Worm (Caenorhabditis elegans): ENCODE data around the gene srt-13.
"Not testable (repeated sequence)": the region's sequence is repeated elsewhere in the genome, so short reads cannot be mapped to it uniquely, and the experiment has no call there.

srt-13 gene

DNA sequence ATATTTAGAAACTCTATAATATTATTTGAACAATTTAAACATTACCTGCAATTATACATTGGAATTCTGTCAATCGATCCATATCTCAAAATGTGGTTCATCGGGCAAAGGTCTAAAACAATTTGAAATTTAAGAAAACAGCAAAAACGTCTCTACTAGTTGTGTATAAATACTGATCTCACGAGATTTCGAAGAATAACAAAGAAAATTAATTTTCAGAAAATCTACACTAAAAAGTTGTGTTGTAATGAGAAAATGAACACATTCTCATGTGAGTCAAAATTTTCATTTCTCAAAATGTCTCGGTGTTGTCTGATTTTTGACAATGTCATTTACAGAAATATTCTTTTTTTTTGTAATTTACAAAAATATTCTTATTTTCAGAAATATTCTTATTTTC is 18.3 kb upstream of the srt-13 start, which contains the start of gene srt-36:
TSS of gene srt-36 (minus strand) at position 101 of the 400 bp plus-strand sequence.
- TF ChIP-seq med-1 (GFP tag; optimal IDR thresholded peaks at IDR 0.05; ENCODE audit: insufficient read depth); flt-1 (GFP tag; IDR thresholded peaks at IDR 0.05); ztf-23 (GFP tag; IDR thresholded peaks at IDR 0.05): not testable (repeated sequence)

DNA sequence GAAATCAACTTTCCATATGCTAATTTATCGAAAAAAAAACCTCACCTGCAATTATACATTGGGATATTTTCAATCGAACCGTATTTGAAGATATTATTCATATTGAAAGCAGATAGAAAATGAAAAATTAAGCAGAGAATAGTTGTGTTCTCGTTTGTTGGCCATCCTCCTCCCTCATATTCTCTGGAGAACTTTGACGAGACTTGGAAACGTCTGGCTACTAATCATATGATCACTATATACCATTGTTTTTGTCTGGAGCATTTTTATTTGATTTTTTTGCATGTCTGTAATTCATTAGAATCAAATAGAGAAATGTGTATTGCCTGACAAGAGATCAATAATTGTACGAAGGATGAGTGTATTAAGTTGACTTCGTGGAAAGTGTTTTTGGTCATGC is 14.6 kb upstream of the srt-13 start, which contains the start of gene srt-35:
TSS of gene srt-35 (minus strand) at position 101 of the 400 bp plus-strand sequence.
- no peak for TF ChIP-seq ztf-23 (GFP tag; IDR thresholded peaks at IDR 0.05)
- TF ChIP-seq tab-1 (GFP tag; IDR thresholded peaks at IDR 0.05): no peak
- no peak for TF ChIP-seq cog-1 (tag; optimal IDR thresholded peaks at IDR 0.05)
- no peak for TF ChIP-seq ref-1 (GFP tag; conservative IDR thresholded peaks at IDR 0.05)
- no peak for TF ChIP-seq ztf-29 (GFP tag; IDR thresholded peaks at IDR 0.05)
- no peak for TF ChIP-seq med-1 (GFP tag; optimal IDR thresholded peaks at IDR 0.05; ENCODE audit: insufficient read depth)
- no peak for TF ChIP-seq flt-1 (GFP tag; IDR thresholded peaks at IDR 0.05)
- no peak for TF ChIP-seq T22C8.4 (GFP tag; IDR thresholded peaks at IDR 0.05)
- no peak for TF ChIP-seq klf-2 (GFP tag; conservative IDR thresholded peaks at IDR 0.05)

DNA sequence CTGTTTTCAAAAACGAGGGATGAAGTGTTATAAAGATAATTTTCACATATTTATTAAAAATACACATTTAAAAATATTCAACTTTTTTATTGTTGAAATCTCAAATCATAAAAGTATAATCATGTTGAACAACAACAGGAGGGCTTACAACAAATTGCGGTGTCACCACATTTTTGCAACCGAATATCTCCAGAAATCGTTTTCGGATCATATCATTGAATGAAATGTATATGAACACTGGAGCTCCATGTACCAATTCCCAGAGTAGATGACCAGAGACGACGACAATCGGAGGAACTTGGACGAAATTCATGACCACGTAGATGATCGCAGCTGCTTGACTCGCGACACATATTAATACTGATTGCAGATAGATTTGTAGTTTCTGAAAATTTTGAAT is 11.4 kb upstream of the srt-13 start:
- no peak for TF ChIP-seq med-1 (GFP tag; optimal IDR thresholded peaks at IDR 0.05; ENCODE audit: insufficient read depth)
- no peak for TF ChIP-seq T22C8.4 (GFP tag; IDR thresholded peaks at IDR 0.05)
- no peak for TF ChIP-seq flt-1 (GFP tag; IDR thresholded peaks at IDR 0.05)
- no peak for TF ChIP-seq klf-2 (GFP tag; conservative IDR thresholded peaks at IDR 0.05)
- no peak for TF ChIP-seq ref-1 (GFP tag; conservative IDR thresholded peaks at IDR 0.05)
- no peak for TF ChIP-seq cog-1 (tag; optimal IDR thresholded peaks at IDR 0.05)
- TF ChIP-seq tab-1 (GFP tag; IDR thresholded peaks at IDR 0.05): no peak
- TF ChIP-seq ztf-23 (GFP tag; IDR thresholded peaks at IDR 0.05): no peak
- no peak for TF ChIP-seq ztf-29 (GFP tag; IDR thresholded peaks at IDR 0.05)

DNA sequence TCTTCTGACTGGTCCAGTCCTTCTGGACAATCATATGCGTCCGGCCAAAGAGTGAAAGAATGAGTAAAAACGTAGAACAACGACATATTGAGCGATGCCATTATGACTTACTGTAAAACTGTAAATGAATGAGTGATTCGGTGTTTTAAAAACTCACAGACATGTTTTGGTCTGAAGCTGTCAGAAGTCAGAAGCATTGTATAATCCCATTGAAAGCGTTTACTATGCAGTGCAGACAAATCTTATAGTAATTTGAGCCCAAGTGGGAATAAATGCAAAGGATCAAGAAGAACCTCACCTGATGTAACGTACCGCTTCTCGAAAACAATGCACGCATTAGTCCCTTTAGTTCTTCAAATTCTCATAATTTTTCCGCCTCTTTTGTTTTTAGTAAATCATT is 10.1 kb upstream of the srt-13 start, which contains the start of gene srt-3:
TSS of gene srt-3 (minus strand) at position 101 of the 400 bp plus-strand sequence.
- no peak for TF ChIP-seq med-1 (GFP tag; optimal IDR thresholded peaks at IDR 0.05; ENCODE audit: insufficient read depth)
- TF ChIP-seq tab-1 (GFP tag; IDR thresholded peaks at IDR 0.05): no peak
- no peak for TF ChIP-seq ztf-29 (GFP tag; IDR thresholded peaks at IDR 0.05)

DNA sequence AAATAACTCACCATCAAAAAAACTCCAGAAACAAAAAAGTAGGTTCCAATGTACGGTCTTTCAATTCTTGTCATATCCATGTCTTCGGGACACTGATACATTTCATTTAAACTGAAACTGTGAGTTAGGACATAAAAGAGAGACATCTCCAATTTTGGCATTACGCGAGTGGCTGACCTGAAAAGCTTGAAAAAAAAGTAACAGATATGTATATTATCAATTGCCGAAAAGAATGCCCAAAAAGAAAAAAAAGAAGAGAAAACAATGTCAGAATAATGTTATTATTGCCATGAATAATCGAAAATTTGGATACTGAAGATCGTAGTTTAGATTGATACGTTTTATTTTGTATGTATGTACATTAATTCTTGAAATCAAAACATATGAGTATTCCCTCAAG is 6.5 kb upstream of the srt-13 start, which contains the start of gene srt-14:
TSS of gene srt-14 (minus strand) at position 101 of the 400 bp plus-strand sequence.
- TF ChIP-seq T22C8.4 (GFP tag; IDR thresholded peaks at IDR 0.05) (no peak), ztf-23 (GFP tag; IDR thresholded peaks at IDR 0.05) (no peak), flt-1 (GFP tag; IDR thresholded peaks at IDR 0.05) (no peak), tab-1 (GFP tag; IDR thresholded peaks at IDR 0.05) (no peak), ref-1 (GFP tag; conservative IDR thresholded peaks at IDR 0.05) (no peak), cog-1 (tag; optimal IDR thresholded peaks at IDR 0.05) (no peak), ztf-29 (GFP tag; IDR thresholded peaks at IDR 0.05) (no peak), klf-2 (GFP tag; conservative IDR thresholded peaks at IDR 0.05) (no peak)

DNA sequence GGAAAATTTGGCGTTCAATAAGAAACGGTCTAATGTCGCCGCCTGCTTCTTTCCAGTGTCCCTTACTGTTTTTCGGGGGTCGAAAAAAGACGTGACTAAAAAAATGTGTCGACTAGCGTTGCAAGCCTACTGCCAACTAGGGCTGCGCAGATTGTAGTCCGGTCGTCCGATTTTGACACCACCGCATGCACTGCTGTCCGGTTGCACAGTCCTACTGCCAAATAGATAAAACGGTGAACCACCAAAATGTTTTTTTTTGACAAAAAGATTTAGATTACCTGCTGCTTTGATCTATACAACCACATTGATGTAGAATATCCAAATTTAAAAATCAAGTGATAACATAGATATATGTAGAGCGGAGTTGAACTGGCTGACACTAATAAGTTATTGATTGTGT is 1.6 kb downstream of the srt-13 start:
- TF ChIP-seq T22C8.4 (GFP tag; IDR thresholded peaks at IDR 0.05) (no peak), ztf-23 (GFP tag; IDR thresholded peaks at IDR 0.05) (no peak), cog-1 (tag; optimal IDR thresholded peaks at IDR 0.05) (no peak), med-1 (GFP tag; optimal IDR thresholded peaks at IDR 0.05; ENCODE audit: insufficient read depth) (no peak), ztf-29 (GFP tag; IDR thresholded peaks at IDR 0.05) (no peak), ref-1 (GFP tag; conservative IDR thresholded peaks at IDR 0.05) (no peak)

DNA sequence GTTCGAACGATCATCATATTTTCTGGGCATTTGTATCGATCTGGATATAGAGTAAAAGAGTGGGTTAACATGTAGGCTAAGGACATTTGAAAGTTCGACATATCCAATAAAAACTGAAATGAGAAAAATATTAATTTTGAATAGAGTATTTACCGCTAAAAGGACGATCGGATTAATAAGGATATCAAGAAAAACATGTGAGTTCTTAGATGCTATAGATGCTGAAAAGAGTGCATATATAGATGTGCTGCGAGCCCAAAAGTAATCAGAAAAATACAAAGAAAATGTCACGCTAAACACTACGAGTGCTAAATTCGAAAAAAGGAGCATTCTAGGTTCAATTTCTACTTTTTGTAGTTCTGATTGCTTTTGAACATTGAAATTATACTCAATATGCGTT is 7.5 kb downstream of the srt-13 start, which contains the start of gene srt-12:
TSS of gene srt-12 (minus strand) at position 101 of the 400 bp plus-strand sequence.
- TF ChIP-seq ztf-23 (GFP tag; IDR thresholded peaks at IDR 0.05) (no peak), ztf-29 (GFP tag; IDR thresholded peaks at IDR 0.05) (no peak), med-1 (GFP tag; optimal IDR thresholded peaks at IDR 0.05; ENCODE audit: insufficient read depth) (no peak), tab-1 (GFP tag; IDR thresholded peaks at IDR 0.05) (no peak), klf-2 (GFP tag; conservative IDR thresholded peaks at IDR 0.05) (no peak), cog-1 (tag; optimal IDR thresholded peaks at IDR 0.05) (no peak), flt-1 (GFP tag; IDR thresholded peaks at IDR 0.05) (no peak), T22C8.4 (GFP tag; IDR thresholded peaks at IDR 0.05) (no peak), ref-1 (GFP tag; conservative IDR thresholded peaks at IDR 0.05) (no peak)

DNA sequence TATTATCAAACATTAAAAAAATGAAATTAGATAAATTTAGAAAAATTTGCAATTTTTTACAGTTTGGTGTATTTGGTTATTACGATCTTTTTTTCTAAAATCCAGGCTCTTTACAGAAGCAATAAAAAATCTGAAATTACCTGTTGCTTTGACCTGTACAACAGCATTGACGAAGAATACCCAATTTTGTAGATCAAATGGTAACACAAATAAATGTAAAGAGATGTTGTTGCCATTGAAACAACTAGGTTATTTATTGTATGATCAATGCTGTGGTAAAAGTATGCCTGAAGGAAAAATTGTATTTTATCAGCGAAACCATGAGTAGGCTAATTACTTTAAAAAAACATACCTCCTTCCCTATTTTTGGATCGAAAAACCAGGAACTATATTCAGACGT is 8.4 kb downstream of the srt-13 start:
- TF ChIP-seq ztf-23 (GFP tag; IDR thresholded peaks at IDR 0.05) (no peak), cog-1 (tag; optimal IDR thresholded peaks at IDR 0.05) (no peak), med-1 (GFP tag; optimal IDR thresholded peaks at IDR 0.05; ENCODE audit: insufficient read depth) (no peak), tab-1 (GFP tag; IDR thresholded peaks at IDR 0.05) (no peak), klf-2 (GFP tag; conservative IDR thresholded peaks at IDR 0.05) (no peak), ztf-29 (GFP tag; IDR thresholded peaks at IDR 0.05) (no peak), flt-1 (GFP tag; IDR thresholded peaks at IDR 0.05) (no peak), T22C8.4 (GFP tag; IDR thresholded peaks at IDR 0.05) (no peak), ref-1 (GFP tag; conservative IDR thresholded peaks at IDR 0.05) (no peak)

DNA sequence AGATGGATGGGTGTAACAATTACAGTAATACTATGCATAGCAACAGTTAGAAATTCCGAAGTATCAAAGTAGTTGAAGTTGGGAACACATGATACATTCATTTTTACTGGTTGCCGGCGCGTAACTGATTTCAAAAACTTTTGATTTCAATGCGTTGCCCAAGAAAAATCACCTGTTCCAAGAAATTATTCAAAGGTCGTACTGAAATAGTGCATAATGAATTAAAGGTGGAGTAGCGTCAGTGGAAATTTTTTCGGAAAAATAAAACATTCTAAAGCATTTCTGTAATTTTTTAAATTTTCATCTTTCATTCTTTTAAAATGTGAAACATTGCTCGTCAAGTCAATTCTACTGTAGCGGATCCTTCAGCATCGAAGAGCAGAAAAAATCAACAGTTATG is 9.7 kb downstream of the srt-13 start, which contains the start of gene srh-204:
TSS of gene srh-204 (minus strand) at position 101 of the 400 bp plus-strand sequence.
- TF ChIP-seq ref-1 (GFP tag; conservative IDR thresholded peaks at IDR 0.05) (no peak), ztf-29 (GFP tag; IDR thresholded peaks at IDR 0.05) (no peak), med-1 (GFP tag; optimal IDR thresholded peaks at IDR 0.05; ENCODE audit: insufficient read depth) (no peak), T22C8.4 (GFP tag; IDR thresholded peaks at IDR 0.05) (no peak), tab-1 (GFP tag; IDR thresholded peaks at IDR 0.05) (no peak), ztf-23 (GFP tag; IDR thresholded peaks at IDR 0.05) (no peak), klf-2 (GFP tag; conservative IDR thresholded peaks at IDR 0.05) (no peak), flt-1 (GFP tag; IDR thresholded peaks at IDR 0.05) (no peak), cog-1 (tag; optimal IDR thresholded peaks at IDR 0.05) (no peak)

DNA sequence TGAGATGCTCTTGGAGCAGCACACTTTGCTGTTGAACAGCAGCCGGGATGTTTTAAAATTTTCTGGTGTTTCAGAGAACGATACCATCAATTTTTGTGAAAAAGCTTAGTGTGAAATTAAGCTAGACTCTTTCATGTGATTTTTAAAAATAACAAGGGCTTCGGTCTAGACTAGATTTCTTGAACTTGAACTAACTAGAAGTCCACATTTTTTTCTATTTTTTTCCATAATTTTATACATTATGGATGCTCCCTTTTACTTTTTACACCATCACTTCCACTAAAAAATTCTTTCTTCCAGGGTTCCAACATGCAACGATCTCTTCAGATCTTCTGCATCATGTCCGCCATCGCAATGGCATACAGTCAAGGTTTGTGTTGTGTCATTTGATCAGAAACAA is 13.8 kb downstream of the srt-13 start, which contains the start of gene nlp-13:
TSS of gene nlp-13 (plus strand) at position 301 of the 400 bp plus-strand sequence.
- no peak for TF ChIP-seq klf-2 (GFP tag; conservative IDR thresholded peaks at IDR 0.05)
- TF ChIP-seq T22C8.4 (GFP tag; IDR thresholded peaks at IDR 0.05): no peak
- no peak for TF ChIP-seq tab-1 (GFP tag; IDR thresholded peaks at IDR 0.05)
- no peak for TF ChIP-seq ref-1 (GFP tag; conservative IDR thresholded peaks at IDR 0.05)
- TF ChIP-seq flt-1 (GFP tag; IDR thresholded peaks at IDR 0.05): no peak
- no peak for TF ChIP-seq cog-1 (tag; optimal IDR thresholded peaks at IDR 0.05)
- no peak for TF ChIP-seq ztf-29 (GFP tag; IDR thresholded peaks at IDR 0.05)
